Worm (Caenorhabditis elegans) whole organism, mixed stage, embryonic: ENCODE results near the gene ugt-16.

ENCODE experiments used
- bed-3 ChIP-seq: fragments of 200-800 bp; sonication (Bioruptor generic); optimal IDR thresholded peaks from 3 replicates; lab custom pipeline; 2018; ENCODE audit warnings: mild to moderate bottlenecking, missing genetic modification characterization, moderate library complexity, missing compliant biosample characterization
- blmp-1 ChIP-seq: fragments of 150-350 bp; optimal IDR thresholded peaks from 2 replicates; lab custom pipeline; 2014; ENCODE audit warnings: missing biosample characterization, missing genetic modification characterization
- ceh-39 ChIP-seq: fragments of 150-350 bp; optimal IDR thresholded peaks from 2 replicates; lab custom pipeline; 2014; ENCODE audit warnings: missing biosample characterization, missing genetic modification characterization
- ceh-43 ChIP-seq: fragments of 200-800 bp; sonication (Bioruptor generic); optimal IDR thresholded peaks from 2 replicates; lab custom pipeline; 2018; ENCODE audit warnings: mild to moderate bottlenecking, missing genetic modification characterization, moderate library complexity, missing compliant biosample characterization
- ceh-83 ChIP-seq: fragments of 200-800 bp; sonication (Bioruptor generic); optimal IDR thresholded peaks from 2 replicates; lab custom pipeline; 2018; ENCODE audit warnings: mild to moderate bottlenecking, missing genetic modification characterization, missing compliant biosample characterization
- ces-1 ChIP-seq: fragments of 150-350 bp; optimal IDR thresholded peaks from 2 replicates; lab custom pipeline; 2014; ENCODE audit warnings: missing biosample characterization, missing genetic modification reagents, missing genetic modification characterization
- cnd-1 ChIP-seq: fragments of 200-800 bp; sonication (Bioruptor generic); optimal IDR thresholded peaks from 2 replicates; lab custom pipeline; 2018; ENCODE audit warnings: mild to moderate bottlenecking, missing genetic modification characterization, missing compliant biosample characterization
- elt-1 ChIP-seq: sonication (generic microtip); optimal IDR thresholded peaks from 2 replicates; lab custom pipeline; 2017; ENCODE audit warnings: missing genetic modification characterization, mild to moderate bottlenecking, missing compliant biosample characterization, antibody characterized with exemption, moderate library complexity, borderline replicate concordance; ENCODE audit not compliant: insufficient read depth
- elt-3 ChIP-seq: fragments of 150-350 bp; optimal IDR thresholded peaks from 2 replicates; lab custom pipeline; 2014; ENCODE audit warnings: missing biosample characterization, missing genetic modification characterization
- flh-1 ChIP-seq: fragments of 200-800 bp; sonication (Bioruptor generic); optimal IDR thresholded peaks from 2 replicates; lab custom pipeline; 2018; ENCODE audit warnings: mild to moderate bottlenecking, missing genetic modification characterization, moderate library complexity, missing compliant biosample characterization
- ham-2 ChIP-seq: fragments of 200-800 bp; sonication (Bioruptor generic); optimal IDR thresholded peaks from 2 replicates; lab custom pipeline; 2018; ENCODE audit warnings: mild to moderate bottlenecking, missing genetic modification characterization, missing compliant biosample characterization
- hlh-1 ChIP-seq: fragments of 150-350 bp; optimal IDR thresholded peaks from 2 replicates; lab custom pipeline; 2014; ENCODE audit warnings: missing biosample characterization, missing genetic modification reagents, missing genetic modification characterization
- lin-13 ChIP-seq: fragments of 150-350 bp; optimal IDR thresholded peaks from 2 replicates; lab custom pipeline; 2014; ENCODE audit warnings: missing biosample characterization, missing genetic modification characterization
- lin-32 ChIP-seq: fragments of 200-800 bp; sonication (Bioruptor generic); optimal IDR thresholded peaks from 2 replicates; lab custom pipeline; 2018; ENCODE audit warnings: mild to moderate bottlenecking, missing genetic modification characterization, missing compliant biosample characterization
- lsy-2 ChIP-seq: fragments of 150-350 bp; optimal IDR thresholded peaks from 2 replicates; lab custom pipeline; 2014; ENCODE audit warnings: missing biosample characterization, missing genetic modification characterization
- mab-5 ChIP-seq: fragments of 150-350 bp; optimal IDR thresholded peaks from 2 replicates; lab custom pipeline; 2014; ENCODE audit warnings: missing biosample characterization, missing genetic modification characterization
- mep-1 ChIP-seq: fragments of 150-350 bp; optimal IDR thresholded peaks from 2 replicates; lab custom pipeline; 2017; ENCODE audit warnings: missing biosample characterization, missing genetic modification reagents, missing genetic modification characterization, inconsistent platforms
- mls-2 ChIP-seq: sonication (generic microtip); optimal IDR thresholded peaks from 2 replicates; lab custom pipeline; 2016; ENCODE audit warnings: mild to moderate bottlenecking, missing genetic modification characterization, moderate library complexity, missing compliant biosample characterization
- nhr-12 ChIP-seq: fragments of 150-350 bp; optimal IDR thresholded peaks from 2 replicates; lab custom pipeline; 2014; ENCODE audit warnings: missing biosample characterization, missing genetic modification characterization
- nhr-2 ChIP-seq: fragments of 150-350 bp; optimal IDR thresholded peaks from 2 replicates; lab custom pipeline; 2014; ENCODE audit warnings: missing biosample characterization, missing genetic modification characterization
- nhr-237 ChIP-seq: fragments of 150-350 bp; optimal IDR thresholded peaks from 2 replicates; lab custom pipeline; 2014; ENCODE audit warnings: missing biosample characterization, missing genetic modification characterization
- nhr-28 ChIP-seq: fragments of 150-350 bp; optimal IDR thresholded peaks from 2 replicates; lab custom pipeline; 2014; ENCODE audit warnings: missing biosample characterization, missing genetic modification characterization
- nhr-76 ChIP-seq: sonication (generic microtip); optimal IDR thresholded peaks from 2 replicates; lab custom pipeline; 2017; ENCODE audit warnings: missing biosample characterization, missing genetic modification characterization
- pha-4 ChIP-seq: fragments of 150-350 bp; optimal IDR thresholded peaks from 2 replicates; lab custom pipeline; 2018; ENCODE audit warnings: missing biosample characterization, missing genetic modification reagents, missing genetic modification characterization
- snpc-4 ChIP-seq: fragments of 150-350 bp; optimal IDR thresholded peaks from 2 replicates; lab custom pipeline; 2014; ENCODE audit warnings: missing biosample characterization, missing genetic modification characterization
- sptf-1 ChIP-seq: sonication (generic microtip); optimal IDR thresholded peaks from 2 replicates; lab custom pipeline; 2017; ENCODE audit warnings: mild to moderate bottlenecking, missing genetic modification characterization, moderate library complexity, missing compliant biosample characterization
- tbx-8 ChIP-seq: fragments of 200-800 bp; sonication (Bioruptor generic); optimal IDR thresholded peaks from 2 replicates; lab custom pipeline; 2018; ENCODE audit warnings: mild to moderate bottlenecking, missing genetic modification characterization, moderate library complexity, missing compliant biosample characterization
- unc-120 ChIP-seq: sonication (generic microtip); optimal IDR thresholded peaks from 2 replicates; lab custom pipeline; 2017; ENCODE audit warnings: missing genetic modification characterization, missing compliant biosample characterization; ENCODE audit not compliant: poor library complexity, severe bottlenecking
- unc-39 ChIP-seq: fragments of 150-350 bp; optimal IDR thresholded peaks from 2 replicates; lab custom pipeline; 2014; ENCODE audit warnings: missing biosample characterization, missing genetic modification characterization
- unc-62 ChIP-seq: fragments of 150-350 bp; optimal IDR thresholded peaks from 2 replicates; lab custom pipeline; 2014; ENCODE audit warnings: missing biosample characterization, missing genetic modification reagents, missing genetic modification characterization
- zip-8 ChIP-seq: fragments of 150-350 bp; optimal IDR thresholded peaks from 2 replicates; lab custom pipeline; 2014; ENCODE audit warnings: missing biosample characterization, missing genetic modification characterization
- ztf-11 ChIP-seq: fragments of 150-350 bp; optimal IDR thresholded peaks from 2 replicates; lab custom pipeline; 2014; ENCODE audit warnings: missing biosample characterization, missing genetic modification characterization

The ugt-16 gene

DNA sequence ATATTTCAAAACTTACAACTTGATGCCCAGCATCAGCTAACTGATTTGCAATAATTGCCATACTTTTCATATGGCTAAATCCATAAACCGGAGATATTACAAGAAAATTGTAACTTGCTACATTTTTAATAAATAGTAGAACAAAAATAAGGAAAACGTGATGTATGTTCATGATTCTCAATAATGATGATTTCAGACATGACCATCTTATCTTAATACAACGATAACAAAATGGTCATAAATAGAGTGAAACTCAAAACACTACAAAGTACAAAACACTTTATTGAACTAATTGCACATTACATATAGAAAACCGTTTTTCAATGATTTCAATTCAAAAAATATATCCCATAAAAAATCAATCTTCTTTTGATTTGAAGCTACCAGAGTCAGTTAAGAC, 32.1 kb upstream of the ugt-16 start, which contains the start of gene ugt-5:
Gene ugt-5, minus strand, starts transcription at position 214 of the 400 bp plus-strand sequence.
- TF ChIP-seq nhr-237 = no peak
- no peak for TF ChIP-seq snpc-4 (tag; lab: Kevin White, UChicago)
- no peak for TF ChIP-seq hlh-1

DNA sequence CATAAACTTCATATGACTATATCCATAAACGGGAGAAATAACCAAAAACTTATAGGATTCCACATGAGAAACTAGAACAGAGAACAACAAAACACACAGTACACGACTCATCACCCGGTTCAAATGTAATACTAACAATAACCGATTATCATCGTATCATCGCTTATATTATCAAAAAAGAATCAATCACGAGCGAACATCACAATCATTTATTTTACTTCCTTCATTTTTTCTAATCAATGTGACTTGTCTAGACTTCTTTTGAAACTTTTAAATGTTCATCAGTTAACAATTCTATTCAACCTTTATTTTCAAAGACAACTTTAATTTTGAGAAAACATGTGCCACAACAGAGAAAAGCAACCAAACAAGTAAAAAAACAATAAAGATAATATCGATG, 29.6 kb upstream of the ugt-16 start, which contains the start of gene ugt-4:
Gene ugt-4, minus strand, starts transcription at position 141 of the 400 bp plus-strand sequence.
- TF ChIP-seq unc-39 (tag; lab: Kevin White, UChicago) (no peak), nhr-76 (no peak), unc-62 (GFP tag; lab: Kevin White, UChicago) (no peak), mab-5 (tag; lab: Kevin White, UChicago) (no peak), hlh-1 (no peak), bed-3 (GFP tag; lab: Kevin White, UChicago) (no peak), mep-1 (tag; lab: Kevin White, UChicago) (no peak), flh-1 (GFP tag; lab: Kevin White, UChicago) (no peak), pha-4 (tag; lab: Kevin White, UChicago) (no peak)
- TF ChIP-seq, all 35 proteins: peak for 0

DNA sequence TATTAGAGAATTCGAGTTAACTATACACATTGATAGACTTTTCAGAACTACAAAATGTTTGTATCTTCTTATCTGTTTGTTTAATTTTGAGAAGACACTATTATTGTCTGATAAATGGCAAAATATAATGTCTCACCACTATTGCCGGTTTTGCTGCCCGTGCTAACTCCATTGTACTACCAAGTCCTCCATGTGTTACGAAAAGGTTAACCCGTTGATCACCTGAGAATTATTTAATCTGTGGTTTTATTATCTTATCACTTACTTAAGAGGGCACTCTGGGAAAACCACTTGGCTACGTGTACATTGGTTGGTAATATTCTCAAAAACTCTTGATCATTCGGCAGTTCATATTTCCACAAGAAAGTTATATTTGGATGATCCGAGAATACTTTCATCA, 28.9 kb upstream of the ugt-16 start:
- no peak for TF ChIP-seq ztf-11
- TF ChIP-seq tbx-8 (GFP tag; lab: Kevin White, UChicago) = no peak
- TF ChIP-seq elt-1 = no peak
- TF ChIP-seq nhr-2 (tag; lab: Kevin White, UChicago) = no peak

DNA sequence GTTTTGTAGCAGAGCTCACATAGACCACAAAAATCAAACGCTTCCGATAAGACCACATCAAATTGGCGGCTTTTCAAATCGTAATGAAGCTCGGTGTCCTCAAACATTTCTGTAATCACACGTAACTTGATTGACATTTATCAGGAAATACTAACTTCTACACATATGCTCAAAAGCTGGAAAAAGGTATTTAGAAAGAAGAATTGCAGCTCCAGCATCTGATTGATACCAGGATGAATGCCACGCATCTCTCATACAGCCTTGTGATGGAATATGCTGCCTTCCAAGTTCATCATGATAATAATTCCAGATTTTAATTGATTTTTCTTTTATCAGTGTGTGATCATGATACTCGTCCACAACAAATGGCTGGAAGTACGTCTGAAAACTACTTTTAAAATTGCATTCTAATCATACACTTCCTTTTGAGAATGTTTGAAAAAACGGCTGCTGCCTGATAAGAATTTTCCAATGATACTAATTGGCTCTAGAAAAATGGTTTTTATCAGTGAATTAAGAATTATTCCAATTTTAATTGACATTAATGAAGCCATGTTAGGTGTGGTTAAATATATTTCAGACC, 27.8 kb upstream of the ugt-16 start:
- no peak for TF ChIP-seq nhr-76
- no peak for TF ChIP-seq flh-1 (GFP tag; lab: Kevin White, UChicago)
- no peak for TF ChIP-seq zip-8
- no peak for TF ChIP-seq ceh-39
- TF ChIP-seq mls-2 (tag; lab: Kevin White, UChicago) = no peak
- no peak for TF ChIP-seq nhr-28 (tag; lab: Kevin White, UChicago)
- no peak for TF ChIP-seq mab-5 (tag; lab: Kevin White, UChicago)
- no peak for TF ChIP-seq bed-3 (GFP tag; lab: Kevin White, UChicago)

DNA sequence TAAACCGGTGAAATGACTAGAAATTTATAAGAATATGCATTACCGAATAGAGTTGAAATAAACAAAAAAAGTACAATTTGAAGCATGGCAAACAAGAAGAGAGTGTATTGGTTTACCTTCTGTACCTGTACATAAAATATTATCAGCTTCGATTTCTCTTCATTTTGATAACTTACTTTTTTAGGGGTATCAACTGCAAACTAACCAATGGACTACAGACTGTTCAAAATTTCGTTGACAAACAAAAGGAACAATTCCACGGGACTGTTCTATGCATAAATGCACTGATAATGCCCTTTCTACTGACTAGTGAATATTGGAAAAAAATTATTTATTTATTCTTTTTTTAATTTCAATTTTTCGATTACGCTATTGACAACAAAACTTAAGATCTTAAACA, 26.8 kb upstream of the ugt-16 start, which contains the start of gene ugt-6:
Gene ugt-6, minus strand, starts transcription at position 233 of the 400 bp plus-strand sequence.
- no peak for TF ChIP-seq nhr-2 (tag; lab: Kevin White, UChicago)
- TF ChIP-seq nhr-76 = no peak
- TF ChIP-seq lsy-2 (tag; lab: Kevin White, UChicago) = no peak
- TF ChIP-seq bed-3 (GFP tag; lab: Kevin White, UChicago) = no peak
- TF ChIP-seq, all 35 proteins: peak for 0

DNA sequence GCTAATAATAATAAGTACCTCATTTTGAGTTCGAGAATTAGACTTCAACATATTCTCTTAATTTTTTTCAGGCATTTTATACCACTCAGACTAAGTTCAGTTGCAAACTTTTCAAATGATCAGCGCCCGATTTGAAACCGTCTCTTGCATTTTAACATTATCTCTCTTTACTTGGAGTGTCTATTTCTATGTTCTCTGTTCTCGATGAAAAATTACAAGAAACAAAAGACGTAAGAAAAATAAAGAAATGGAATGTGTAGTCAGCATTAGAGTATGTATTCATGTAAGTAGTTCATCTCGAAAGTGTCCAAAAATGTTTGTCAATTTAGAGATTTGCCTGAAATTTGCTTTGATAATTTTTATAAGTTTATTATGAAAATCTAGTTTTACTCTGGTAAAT, 24.7 kb upstream of the ugt-16 start, which contains the start of gene ugt-3:
Gene ugt-3, minus strand, starts transcription at position 101 of the 400 bp plus-strand sequence.
- no peak for TF ChIP-seq lin-32 (GFP tag; lab: Kevin White, UChicago)
- no peak for TF ChIP-seq pha-4 (tag; lab: Kevin White, UChicago)
- TF ChIP-seq elt-1 = no peak
- TF ChIP-seq lin-13 (tag; lab: Kevin White, UChicago) = no peak
- no peak for TF ChIP-seq mab-5 (tag; lab: Kevin White, UChicago)
- no peak for TF ChIP-seq ham-2
- no peak for TF ChIP-seq ces-1 (GFP tag; lab: Kevin White, UChicago)
- no peak for TF ChIP-seq nhr-237

DNA sequence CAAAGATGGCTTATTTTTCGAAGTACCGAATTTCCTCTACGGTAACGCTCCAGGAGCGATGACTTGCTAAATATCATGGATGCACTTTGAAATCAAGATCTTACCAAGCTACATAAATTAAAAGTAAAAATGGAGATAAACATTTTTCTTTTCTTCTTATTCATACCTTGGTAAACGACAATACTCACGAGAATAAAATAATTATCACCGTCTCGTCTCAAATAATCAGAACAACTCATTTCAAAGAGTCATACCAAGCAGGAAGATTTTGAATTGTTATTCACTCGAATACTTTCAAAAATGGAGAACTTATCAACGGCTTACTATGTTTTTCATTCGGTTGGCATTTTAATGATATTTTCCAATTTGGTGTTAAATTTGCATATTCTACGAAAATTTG, 21.6 kb upstream of the ugt-16 start, which contains the start of gene srbc-45:
Gene srbc-45, plus strand, starts transcription at position 301 of the 400 bp plus-strand sequence.
- no peak for TF ChIP-seq cnd-1
- TF ChIP-seq mep-1 (tag; lab: Kevin White, UChicago) = no peak
- no peak for TF ChIP-seq bed-3 (GFP tag; lab: Kevin White, UChicago)
- no peak for TF ChIP-seq lin-13 (tag; lab: Kevin White, UChicago)
- TF ChIP-seq blmp-1 (tag; lab: Kevin White, UChicago) = no peak
- no peak for TF ChIP-seq elt-3 (tag; lab: Kevin White, UChicago)
- no peak for TF ChIP-seq nhr-12 (tag; lab: Kevin White, UChicago)
- TF ChIP-seq nhr-2 (tag; lab: Kevin White, UChicago) = no peak
- no peak for TF ChIP-seq ham-2
- TF ChIP-seq pha-4 (tag; lab: Kevin White, UChicago) = no peak
- no peak for TF ChIP-seq snpc-4 (tag; lab: Kevin White, UChicago)
- TF ChIP-seq mab-5 (tag; lab: Kevin White, UChicago) = no peak
- TF ChIP-seq unc-120 (tag; lab: Kevin White, UChicago) = no peak
- TF ChIP-seq sptf-1 (tag; lab: Kevin White, UChicago) = no peak
- no peak for TF ChIP-seq nhr-76
- no peak for TF ChIP-seq ceh-83 (GFP tag; lab: Kevin White, UChicago)
- no peak for TF ChIP-seq ceh-43 (GFP tag; lab: Kevin White, UChicago)
- no peak for TF ChIP-seq elt-1
- TF ChIP-seq lin-32 (GFP tag; lab: Kevin White, UChicago) = no peak
- TF ChIP-seq, all 35 proteins: peak for 0
